Fruit fly (Drosophila melanogaster) whole organism, embryonic: ENCODE measurements around the gene CG13012.

Experiments used
- ATbp ChIP-seq: fragments of 200-800 bp; sonication (Bioruptor generic); optimal IDR thresholded peaks from 2 replicates; lab custom pipeline; 2017; ENCODE audit warnings: missing biosample characterization, mild to moderate bottlenecking, missing genetic modification characterization, missing genetic modification reagents
- Abd-B ChIP-seq: fragments of 200-800 bp; sonication (Bioruptor generic); optimal IDR thresholded peaks from 2 replicates; lab custom pipeline; 2018; ENCODE audit warnings: missing biosample characterization, mild to moderate bottlenecking, missing genetic modification characterization, moderate library complexity
- CG10267 ChIP-seq: fragments of 200-800 bp; sonication (Bioruptor generic); optimal IDR thresholded peaks from 2 replicates; lab custom pipeline; 2018; ENCODE audit warnings: missing biosample characterization, mild to moderate bottlenecking, missing genetic modification characterization, moderate library complexity
- CG10321 ChIP-seq: fragments of 200-800 bp; sonication (Bioruptor generic); IDR thresholded peaks from 2 replicates; pipeline ENCODE4 v1.3.6; 2022; ENCODE audit warnings: missing biosample characterization, missing genetic modification characterization
- CG12769 ChIP-seq: fragments of 200-800 bp; sonication (Bioruptor generic); optimal IDR thresholded peaks from 2 replicates; lab custom pipeline; 2019; ENCODE audit warnings: missing biosample characterization, mild to moderate bottlenecking, missing genetic modification characterization, moderate library complexity
- CG14710 ChIP-seq: fragments of 200-800 bp; sonication (Bioruptor generic); optimal IDR thresholded peaks from 3 replicates; lab custom pipeline; 2019; ENCODE audit warnings: missing biosample characterization, mild to moderate bottlenecking, missing genetic modification characterization, moderate library complexity
- CG15479 ChIP-seq: fragments of 200-800 bp; sonication (Bioruptor generic); optimal IDR thresholded peaks from 3 replicates; lab custom pipeline; 2019; ENCODE audit warnings: missing biosample characterization, mild to moderate bottlenecking, missing genetic modification characterization, moderate library complexity
- CG1603 ChIP-seq: fragments of 200-800 bp; sonication (Bioruptor generic); optimal IDR thresholded peaks from 2 replicates; lab custom pipeline; 2019; ENCODE audit warnings: missing biosample characterization, mild to moderate bottlenecking, missing genetic modification characterization, moderate library complexity
- CG1792 ChIP-seq: fragments of 200-800 bp; sonication (Bioruptor generic); optimal IDR thresholded peaks from 2 replicates; lab custom pipeline; 2016; ENCODE audit warnings: missing biosample characterization, missing genetic modification characterization
- CG18476 ChIP-seq: fragments of 200-800 bp; sonication (Bioruptor generic); optimal IDR thresholded peaks from 2 replicates; lab custom pipeline; 2016; ENCODE audit warnings: missing biosample characterization, mild to moderate bottlenecking, missing genetic modification characterization
- CG2889 ChIP-seq: fragments of 200-800 bp; sonication (Bioruptor generic); IDR thresholded peaks from 3 replicates; pipeline ENCODE4 v1.3.6; 2022; ENCODE audit warnings: missing biosample characterization, missing genetic modification characterization
- CG34224 ChIP-seq: fragments of 200-800 bp; sonication (Bioruptor generic); IDR thresholded peaks from 3 replicates; pipeline ENCODE4 v1.3.6; 2022; ENCODE audit warnings: missing biosample characterization, missing genetic modification characterization; ENCODE audit not compliant: partially characterized antibody
- CG42726 ChIP-seq: fragments of 200-800 bp; sonication (Bioruptor generic); IDR thresholded peaks from 2 replicates; pipeline ENCODE4 v1.3.6; 2022; ENCODE audit warnings: missing biosample characterization, missing genetic modification characterization; ENCODE audit not compliant: partially characterized antibody
- CG4282 ChIP-seq: fragments of 200-800 bp; sonication (Bioruptor generic); optimal IDR thresholded peaks from 2 replicates; lab custom pipeline; 2016; ENCODE audit warnings: missing biosample characterization, missing genetic modification characterization
- CG6654 ChIP-seq: fragments of 200-800 bp; sonication (Bioruptor generic); optimal IDR thresholded peaks from 2 replicates; lab custom pipeline; 2017; ENCODE audit warnings: missing biosample characterization, mild to moderate bottlenecking, missing genetic modification characterization
- CG6689 ChIP-seq: fragments of 200-800 bp; sonication (Bioruptor generic); IDR thresholded peaks from 2 replicates; pipeline ENCODE4 v1.3.6; 2022; ENCODE audit warnings: missing biosample characterization, missing genetic modification characterization
- CG6765 ChIP-seq: fragments of 200-800 bp; sonication (Bioruptor generic); optimal IDR thresholded peaks from 3 replicates; lab custom pipeline; 2017; ENCODE audit warnings: missing biosample characterization, mild to moderate bottlenecking, missing genetic modification characterization
- CG6791 ChIP-seq: fragments of 200-800 bp; sonication (Bioruptor generic); IDR thresholded peaks from 3 replicates; pipeline ENCODE4 v1.3.6; 2022; ENCODE audit warnings: missing biosample characterization, missing genetic modification characterization; ENCODE audit not compliant: partially characterized antibody
- CG7963 ChIP-seq: fragments of 200-800 bp; sonication (Bioruptor generic); IDR thresholded peaks from 3 replicates; pipeline ENCODE4 v1.3.6; 2022; ENCODE audit warnings: missing biosample characterization, missing genetic modification characterization; ENCODE audit not compliant: partially characterized antibody
- CkIIα-i1 ChIP-seq: fragments of 200-800 bp; sonication (Bioruptor generic); IDR thresholded peaks from 2 replicates; pipeline ENCODE4 v1.3.6; 2022; ENCODE audit warnings: missing biosample characterization, missing genetic modification characterization
- Dad ChIP-seq: fragments of 200-800 bp; sonication (Bioruptor generic); optimal IDR thresholded peaks from 3 replicates; lab custom pipeline; 2016; ENCODE audit warnings: missing biosample characterization, missing genetic modification characterization
- Dek ChIP-seq: fragments of 200-800 bp; sonication (Bioruptor generic); optimal IDR thresholded peaks from 3 replicates; lab custom pipeline; 2019; ENCODE audit warnings: missing biosample characterization, mild to moderate bottlenecking, missing genetic modification characterization, moderate library complexity
- Dfd ChIP-seq, 2 experiments: fragments of >200 bp; optimal IDR thresholded peaks; 2 replicates each; lab custom pipeline; 2017; ENCODE audit warnings: missing biosample characterization in 2 of 2, missing genetic modification characterization in 2 of 2
- Dip3 ChIP-seq: fragments of 200-800 bp; sonication (Bioruptor generic); optimal IDR thresholded peaks from 3 replicates; lab custom pipeline; 2016; ENCODE audit warnings: missing biosample characterization, missing genetic modification characterization
- H15 ChIP-seq: fragments of 200-800 bp; sonication (Bioruptor generic); IDR thresholded peaks from 3 replicates; pipeline ENCODE4 v1.3.6; 2022; ENCODE audit warnings: missing biosample characterization, missing genetic modification characterization
- Hr51 ChIP-seq, 2 experiments: fragments of 200-800 bp; sonication (Bioruptor generic); optimal IDR thresholded peaks; 2 replicates in 1 of 2; 3 replicates in 1 of 2; lab custom pipeline; 2016 to 2018; ENCODE audit warnings: missing biosample characterization in 2 of 2, missing genetic modification characterization in 2 of 2, mild to moderate bottlenecking in 1 of 2, moderate library complexity in 1 of 2
- Opbp ChIP-seq: fragments of 200-800 bp; sonication (Bioruptor generic); IDR thresholded peaks from 3 replicates; pipeline ENCODE4 v1.3.6; 2022; ENCODE audit warnings: missing biosample characterization, missing genetic modification characterization; ENCODE audit not compliant: partially characterized antibody
- Pdp1 ChIP-seq, 2 experiments: fragments of 200-800 bp; sonication (Bioruptor generic); optimal IDR thresholded peaks; 3 replicates each; lab custom pipeline; 2016; ENCODE audit warnings: missing biosample characterization in 2 of 2, missing genetic modification characterization in 2 of 2, mild to moderate bottlenecking in 1 of 2, moderate library complexity in 1 of 2
- Vsx1 ChIP-seq: fragments of 200-800 bp; sonication (Bioruptor generic); optimal IDR thresholded peaks from 2 replicates; lab custom pipeline; 2017; ENCODE audit warnings: missing biosample characterization, mild to moderate bottlenecking, missing genetic modification characterization, missing genetic modification reagents
- amos ChIP-seq: fragments of 200-800 bp; sonication (Bioruptor generic); IDR thresholded peaks from 2 replicates; pipeline ENCODE4 v1.3.6; 2022; ENCODE audit warnings: missing biosample characterization, missing genetic modification characterization; ENCODE audit not compliant: partially characterized antibody
- chn ChIP-seq: fragments of 200-800 bp; sonication (Bioruptor generic); optimal IDR thresholded peaks from 2 replicates; lab custom pipeline; 2016; ENCODE audit warnings: missing biosample characterization, missing genetic modification characterization
- dmrt11E ChIP-seq: fragments of 200-800 bp; sonication (Bioruptor generic); optimal IDR thresholded peaks from 3 replicates; lab custom pipeline; 2018; ENCODE audit warnings: missing biosample characterization, mild to moderate bottlenecking, missing genetic modification characterization, moderate library complexity
- dpn ChIP-seq, 2 experiments: fragments of 200-800 bp; sonication (Bioruptor generic); optimal IDR thresholded peaks; 3 replicates each; lab custom pipeline; 2016; ENCODE audit warnings: missing biosample characterization in 2 of 2, missing genetic modification characterization in 2 of 2
- ewg ChIP-seq: fragments of 200-800 bp; sonication (Bioruptor generic); optimal IDR thresholded peaks from 3 replicates; lab custom pipeline; 2017; ENCODE audit warnings: mild to moderate bottlenecking, missing biosample characterization, missing genetic modification reagents, missing genetic modification characterization
- ftz-f1 ChIP-seq: fragments of 200-800 bp; sonication (Bioruptor generic); optimal IDR thresholded peaks from 2 replicates; lab custom pipeline; 2016; ENCODE audit warnings: missing biosample characterization, missing genetic modification characterization
- knrl ChIP-seq: fragments of 200-800 bp; sonication (Bioruptor generic); IDR thresholded peaks from 3 replicates; pipeline ENCODE4 v1.3.6; 2022; ENCODE audit warnings: missing biosample characterization, missing genetic modification characterization; ENCODE audit not compliant: partially characterized antibody
- lilli ChIP-seq: fragments of 200-800 bp; sonication (Bioruptor generic); optimal IDR thresholded peaks from 3 replicates; lab custom pipeline; 2016; ENCODE audit warnings: missing biosample characterization, missing genetic modification characterization
- luna ChIP-seq: fragments of 200-800 bp; sonication (Bioruptor generic); optimal IDR thresholded peaks from 2 replicates; lab custom pipeline; 2016; ENCODE audit warnings: missing biosample characterization, missing genetic modification characterization
- mam ChIP-seq: fragments of 200-800 bp; sonication (Bioruptor generic); optimal IDR thresholded peaks from 3 replicates; lab custom pipeline; 2016; ENCODE audit warnings: missing biosample characterization, missing genetic modification characterization
- nerfin-2 ChIP-seq: fragments of 200-800 bp; sonication (Bioruptor generic); IDR thresholded peaks from 2 replicates; pipeline ENCODE4 v1.3.6; 2022; ENCODE audit warnings: missing biosample characterization, missing genetic modification characterization; ENCODE audit not compliant: partially characterized antibody
- nmo ChIP-seq: fragments of 200-800 bp; sonication (Bioruptor generic); optimal IDR thresholded peaks from 2 replicates; lab custom pipeline; 2018; ENCODE audit warnings: missing biosample characterization, mild to moderate bottlenecking, missing genetic modification characterization, moderate library complexity
- org-1 ChIP-seq: fragments of 200-800 bp; sonication (Bioruptor generic); optimal IDR thresholded peaks from 2 replicates; lab custom pipeline; 2017; ENCODE audit warnings: missing biosample characterization, missing genetic modification characterization
- pan ChIP-seq, 4 experiments: fragments of >200 bp in 3 of 4; fragments of 200-800 bp in 1 of 4; sonication (Bioruptor generic) in 1 of 4; optimal IDR thresholded peaks in 3 of 4; IDR thresholded peaks in 1 of 4; 2 replicates each; pipeline versions ENCODE4 v1.3.6 to Lab custom; 2017 to 2022; ENCODE audit warnings: missing biosample characterization in 2 of 4, missing genetic modification characterization in 2 of 4, mixed read lengths in 1 of 4
- phol ChIP-seq: fragments of 200-800 bp; sonication (Bioruptor generic); optimal IDR thresholded peaks from 3 replicates; lab custom pipeline; 2018; ENCODE audit warnings: missing biosample characterization, mild to moderate bottlenecking, missing genetic modification characterization, moderate library complexity
- scrt ChIP-seq: fragments of 200-800 bp; sonication (Bioruptor generic); optimal IDR thresholded peaks from 2 replicates; lab custom pipeline; 2018; ENCODE audit warnings: missing biosample characterization, mild to moderate bottlenecking, missing genetic modification characterization, moderate library complexity
- sd ChIP-seq: fragments of 200-800 bp; sonication (Bioruptor generic); optimal IDR thresholded peaks from 3 replicates; lab custom pipeline; 2018; ENCODE audit warnings: missing biosample characterization, mild to moderate bottlenecking, missing genetic modification characterization, moderate library complexity
- slbo ChIP-seq: fragments of 200-800 bp; sonication (Bioruptor generic); IDR thresholded peaks from 2 replicates; pipeline ENCODE4 v1.3.6; 2022; ENCODE audit warnings: missing biosample characterization, missing genetic modification characterization
- tx ChIP-seq: fragments of 200-800 bp; sonication (Bioruptor generic); optimal IDR thresholded peaks from 2 replicates; lab custom pipeline; 2016; ENCODE audit warnings: missing biosample characterization, missing genetic modification characterization

CG13012 gene

dm6 chrX:16683765-16684164 lies 7.2 kb upstream of the CG13012 start, which contains the start of gene Axs (continued):
- peak; percentile 16 for TF ChIP-seq CG12769 (tag; lab: Kevin White, UChicago)
- TF ChIP-seq slbo, result peak; percentile 52
- TF ChIP-seq tx (GFP tag; lab: Kevin White, UChicago), result peak; percentile 30
- TF ChIP-seq pan (optimal IDR thresholded peaks at IDR 0.05; lab: Kevin White, UChicago), result no peak
- TF ChIP-seq pan (GFP tag; optimal IDR thresholded peaks at IDR 0.05 in 1 of 2, IDR thresholded peaks at IDR 0.05 in 1 of 2), result no peak
- TF ChIP-seq CG34224, result 0 out of 3 replicates have a peak, but pooled peaks have one; percentile 35
- TF ChIP-seq CG10321 (GFP tag; lab: Robert Waterston, UW), result no peak
- no peak for TF ChIP-seq CkIIα-i1 (GFP tag; lab: Robert Waterston, UW)
- peak in 1 of 2 experiments; percentile 31 for TF ChIP-seq Dfd (GFP tag; optimal IDR thresholded peaks at IDR 0.05; lab: Kevin White, UChicago)
- no peak for TF ChIP-seq Vsx1 (GFP tag; lab: Kevin White, UChicago)
- TF ChIP-seq mam (GFP tag; lab: Kevin White, UChicago), result peak; percentile 50
- TF ChIP-seq chn, result peak; percentile 24
- no peak for TF ChIP-seq org-1 (GFP tag; lab: Kevin White, UChicago)
- TF ChIP-seq H15 (GFP tag; lab: Robert Waterston, UW), result no peak
- TF ChIP-seq CG2889 (GFP tag; lab: Robert Waterston, UW), result no peak
- TF ChIP-seq ftz-f1 (GFP tag; lab: Kevin White, UChicago), result peak; percentile 53
- TF ChIP-seq CG7963 (GFP tag; lab: Robert Waterston, UW), result peak; percentile 60; the same call in 1 of the 3 replicates
- TF ChIP-seq phol, result peak; percentile 45
- TF ChIP-seq Dek (tag; lab: Kevin White, UChicago), result peak; percentile 28
- TF ChIP-seq dpn (GFP tag; optimal IDR thresholded peaks at IDR 0.05; lab: Kevin White, UChicago), result peak; percentile 26 to 39
- TF ChIP-seq sd, result peak; percentile 18
- TF ChIP-seq scrt (GFP tag; lab: Kevin White, UChicago), result peak; percentile 69
- TF ChIP-seq Abd-B (GFP tag; lab: Kevin White, UChicago), result peak; percentile 4
- TF ChIP-seq CG15479 (GFP tag; lab: Kevin White, UChicago), result peak; percentile 94
- peak; percentile 38 for TF ChIP-seq CG14710 (tag; lab: Kevin White, UChicago)
- TF ChIP-seq Hr51 (GFP tag; optimal IDR thresholded peaks at IDR 0.05; lab: Kevin White, UChicago), result peak in 1 of 2 experiments; percentile 3
- TF ChIP-seq CG1603, result peak; percentile 66
- peak; percentile 56 for TF ChIP-seq lilli
- peak; percentile 63 for TF ChIP-seq nmo
- peak; percentile 41 for TF ChIP-seq CG10267 (tag; lab: Kevin White, UChicago)
- peak; percentile 80 for TF ChIP-seq knrl (GFP tag; lab: Robert Waterston, UW)
- TF ChIP-seq Pdp1 (GFP tag; optimal IDR thresholded peaks at IDR 0.05; lab: Kevin White, UChicago), result peak in 1 of 2 experiments; percentile 59
- no peak for TF ChIP-seq CG6689 (GFP tag; lab: Robert Waterston, UW)
- no peak for TF ChIP-seq luna (GFP tag; lab: Kevin White, UChicago)
- TF ChIP-seq CG18476, result no peak
- TF ChIP-seq ewg (GFP tag; lab: Kevin White, UChicago), result peak; percentile 47
- no peak for TF ChIP-seq ATbp (GFP tag; lab: Kevin White, UChicago)
- TF ChIP-seq Opbp (GFP tag; lab: Robert Waterston, UW), result peak; percentile 84
- peak; percentile 77 for TF ChIP-seq amos (GFP tag; lab: Robert Waterston, UW)
- no peak for TF ChIP-seq Dip3 (GFP tag; lab: Kevin White, UChicago)
- TF ChIP-seq CG4282, result no peak
- no peak for TF ChIP-seq CG6654 (GFP tag; lab: Kevin White, UChicago)
- TF ChIP-seq dmrt11E, result no peak
- no peak for TF ChIP-seq CG1792 (GFP tag; lab: Kevin White, UChicago)
- TF ChIP-seq CG42726 (GFP tag; lab: Robert Waterston, UW), result peak; percentile 86
- peak; percentile 20 for TF ChIP-seq Dad (GFP tag; lab: Kevin White, UChicago)
- no peak for TF ChIP-seq CG6765 (GFP tag; lab: Kevin White, UChicago)
- TF ChIP-seq CG6791, result peak; percentile 75
- TF ChIP-seq nerfin-2 (GFP tag; lab: Robert Waterston, UW), result peak; percentile 52
